Worm (Caenorhabditis elegans): ENCODE results near the gene C32D5.12.

DNA sequence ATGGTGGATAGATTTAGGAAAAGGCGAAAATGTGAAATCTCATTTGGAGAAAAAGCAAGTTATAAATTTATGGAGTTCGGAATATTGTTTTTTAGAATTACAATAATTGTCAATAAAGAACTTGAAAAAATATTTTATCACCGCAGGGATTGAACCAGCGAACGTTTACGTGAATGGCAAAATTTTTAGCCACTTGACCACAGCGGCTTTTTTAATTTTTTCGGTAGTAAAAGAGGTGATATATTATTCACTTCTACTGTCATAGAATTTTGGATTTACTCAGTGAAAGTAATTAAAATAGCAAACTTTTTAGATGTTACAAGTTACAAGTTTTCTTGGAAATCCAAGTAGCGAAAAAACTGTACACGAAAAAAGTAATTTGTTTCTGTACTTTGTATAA is 573 bp downstream of the C32D5.12 start:
- TF ChIP-seq dpl-1 (GFP tag; optimal IDR thresholded peaks at IDR 0.05) (no peak), fkh-10 (GFP tag; optimal IDR thresholded peaks at IDR 0.05) (no peak), snpc-4 (tag; optimal IDR thresholded peaks at IDR 0.05) (no peak), nhr-76 (tag; optimal IDR thresholded peaks at IDR 0.05) (no peak), zag-1 (tag; optimal IDR thresholded peaks at IDR 0.05) (no peak), sup-37 (GFP tag; optimal IDR thresholded peaks at IDR 0.05) (no peak), jun-1 (tag; optimal IDR thresholded peaks at IDR 0.05) (no peak), mef-2 (tag; optimal IDR thresholded peaks at IDR 0.05) (no peak)

Data from whole organism, L1 larva.